Worm (Caenorhabditis elegans): Measurements from ENCODE around the gene K01A12.4.

DNA sequence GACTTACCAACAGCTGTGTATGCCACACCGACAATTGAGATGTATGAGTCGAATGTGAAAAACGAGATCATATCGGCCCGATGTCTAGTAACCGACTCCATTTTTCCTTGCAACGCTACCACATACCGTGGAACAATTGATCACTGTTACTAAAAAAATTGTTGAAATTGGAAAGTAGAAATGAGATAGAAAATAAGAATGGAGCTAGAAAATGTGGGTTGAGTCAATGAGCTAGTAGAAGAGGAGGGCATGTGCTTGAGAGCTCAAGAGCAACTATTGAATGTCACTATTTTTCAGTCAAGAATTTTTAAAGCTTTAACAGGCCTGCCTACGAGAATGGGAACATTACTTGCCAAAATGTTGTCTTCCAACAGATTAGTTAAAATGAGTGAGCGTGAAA is 14.4 kb downstream of the K01A12.4 start, which contains the start of gene K01A12.3:
- TF ChIP-seq flt-1 (GFP tag; IDR thresholded peaks at IDR 0.05) (no peak), hnd-1 (tag; optimal IDR thresholded peaks at IDR 0.05) (no peak), tbx-11 (GFP tag; IDR thresholded peaks at IDR 0.05) (no peak)
